Worm (Caenorhabditis elegans) whole organism, late embryonic: Measurements from ENCODE around the gene C08E3.1.

ENCODE experiments used
- ceh-24 ChIP-seq: sonication (generic microtip); optimal IDR thresholded peaks from 2 replicates; lab custom pipeline; 2016; ENCODE audit warnings: mild to moderate bottlenecking, missing genetic modification characterization, missing compliant biosample characterization
- ceh-30 ChIP-seq: fragments of 150-350 bp; optimal IDR thresholded peaks from 2 replicates; lab custom pipeline; 2014; ENCODE audit warnings: missing biosample characterization, missing genetic modification characterization
- hlh-6 ChIP-seq: sonication (generic microtip); optimal IDR thresholded peaks from 2 replicates; lab custom pipeline; 2016; ENCODE audit warnings: missing genotype, missing genetic modification characterization, missing compliant biosample characterization
- hlh-8 ChIP-seq: sonication (generic microtip); optimal IDR thresholded peaks from 2 replicates; lab custom pipeline; 2016; ENCODE audit warnings: missing genotype, missing genetic modification characterization, missing compliant biosample characterization
- madf-2 ChIP-seq: sonication (generic microtip); optimal IDR thresholded peaks from 2 replicates; lab custom pipeline; 2017; ENCODE audit warnings: missing genetic modification characterization, missing compliant biosample characterization
- pha-2 ChIP-seq: sonication (generic microtip); optimal IDR thresholded peaks from 2 replicates; lab custom pipeline; 2017; ENCODE audit warnings: mild to moderate bottlenecking, missing genetic modification characterization, missing compliant biosample characterization

C08E3.1 gene

DNA sequence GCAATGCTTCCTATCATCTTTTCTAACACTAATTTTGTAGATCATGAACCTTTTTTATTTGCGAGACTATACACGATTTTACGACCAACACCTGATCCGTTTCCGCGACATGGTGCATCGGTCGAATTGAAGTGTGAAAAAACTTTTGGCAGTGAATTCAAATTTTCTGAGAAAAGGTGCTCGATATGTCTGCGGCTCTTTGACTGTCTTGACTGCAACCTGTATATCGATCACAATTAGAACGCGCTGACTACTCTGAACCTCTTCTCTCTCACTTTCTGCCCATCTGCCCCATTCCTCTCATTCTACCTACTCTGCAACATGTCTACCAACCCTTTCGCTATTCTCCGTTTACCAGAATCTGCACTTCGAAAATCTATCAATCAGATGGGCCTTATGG, 48.6 kb downstream of the C08E3.1 start, which contains the start of gene fbxb-26:
fbxb-26 (plus strand) TSS at position 301 of the 400 bp plus-strand sequence.
- TF ChIP-seq ceh-24 (tag; lab: Kevin White, UChicago) (no peak), ceh-30 (tag; lab: Kevin White, UChicago) (no peak), hlh-8 (no peak), madf-2 (no peak), pha-2 (tag; lab: Kevin White, UChicago) (no peak), hlh-6 (tag; lab: Kevin White, UChicago) (no peak)
- TF ChIP-seq, all 69 proteins: peak for 0
